Fruit fly (Drosophila melanogaster): ENCODE measurements around the gene CG10405.
A peak's percentile ranks its signal among the peaks of the same experiment; 100 is the strongest.

CG10405 gene

DNA sequence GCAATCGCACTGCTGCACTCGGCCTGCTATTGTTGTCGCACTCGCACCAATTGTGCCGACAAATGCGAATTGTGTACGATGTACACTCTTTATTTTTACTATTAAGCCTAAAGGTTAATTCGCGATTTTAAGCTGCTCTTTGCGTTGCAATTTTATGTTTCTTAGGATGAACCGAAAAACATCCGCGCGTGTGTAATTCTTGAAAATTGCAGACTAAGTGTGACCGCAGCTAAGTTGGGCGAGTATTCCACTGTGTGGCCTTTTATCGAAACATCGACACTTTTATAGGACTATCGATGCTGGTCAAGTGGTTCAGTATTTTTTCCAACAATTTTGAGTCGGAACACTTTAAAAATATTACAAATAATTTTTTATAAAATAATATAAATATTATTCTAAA lies 695 bp upstream of the CG10405 start, which contains the start of gene Pak3 (continued):
- no peak for TF ChIP-seq kah (GFP tag; optimal IDR thresholded peaks at IDR 0.05)
- peak; percentile 36 for TF ChIP-seq CG12391 (tag; optimal IDR thresholded peaks at IDR 0.05)
- TF ChIP-seq Sry-δ (GFP tag; optimal IDR thresholded peaks at IDR 0.05): peak; percentile 37
- TF ChIP-seq Atf3 (GFP tag; optimal IDR thresholded peaks at IDR 0.05): no peak
- peak; percentile 65 for TF ChIP-seq knrl (GFP tag; IDR thresholded peaks at IDR 0.05; ENCODE audit: partially characterized antibody)
- TF ChIP-seq zen2 (GFP tag; IDR thresholded peaks at IDR 0.05; ENCODE audit: partially characterized antibody): peak; percentile 42; the same call in 1 of the 3 replicates
- peak; percentile 32; the same call in 1 of the 2 replicates for TF ChIP-seq CG9932 (GFP tag; IDR thresholded peaks at IDR 0.05)
- TF ChIP-seq Ets97D (GFP tag; optimal IDR thresholded peaks at IDR 0.05): peak; percentile 38
- TF ChIP-seq Dek (tag; optimal IDR thresholded peaks at IDR 0.05): peak; percentile 31
- peak; percentile 68 for TF ChIP-seq Scr (GFP tag; IDR thresholded peaks at IDR 0.05; ENCODE audit: partially characterized antibody)
- peak; percentile 67; the same call in 2 of the 3 replicates for TF ChIP-seq CG7357 (GFP tag; IDR thresholded peaks at IDR 0.05)
- peak; percentile 68; the same call in 2 of the 3 replicates for TF ChIP-seq CG7963 (GFP tag; IDR thresholded peaks at IDR 0.05; ENCODE audit: partially characterized antibody)
- TF ChIP-seq tap (tag; optimal IDR thresholded peaks at IDR 0.05): peak; percentile 16
- TF ChIP-seq E2f2 (GFP tag; IDR thresholded peaks at IDR 0.05): peak; percentile 68
- peak; percentile 53; the same call in 1 of the 3 replicates for TF ChIP-seq CG14860 (GFP tag; IDR thresholded peaks at IDR 0.05; ENCODE audit: partially characterized antibody)
- TF ChIP-seq CG12659 (GFP tag; optimal IDR thresholded peaks at IDR 0.05): peak; percentile 57
- peak; percentile 18 for TF ChIP-seq Blimp-1 (GFP tag; optimal IDR thresholded peaks at IDR 0.05)
- peak; percentile 54 for TF ChIP-seq HLH4C (GFP tag; IDR thresholded peaks at IDR 0.05; ENCODE audit: partially characterized antibody)
- 0 out of 3 replicates have a peak, but pooled peaks have one; percentile 33 for TF ChIP-seq CG34422 (GFP tag; IDR thresholded peaks at IDR 0.05)
- TF ChIP-seq ato (GFP tag; IDR thresholded peaks at IDR 0.05; ENCODE audit: partially characterized antibody): peak; percentile 51; the same call in 1 of the 2 replicates
- peak; percentile 45 for TF ChIP-seq CoRest (tag; optimal IDR thresholded peaks at IDR 0.05)
- TF ChIP-seq gfzf (GFP tag; optimal IDR thresholded peaks at IDR 0.05): peak; percentile 81
- TF ChIP-seq D19A (tag; optimal IDR thresholded peaks at IDR 0.05): peak; percentile 7
- peak; percentile 80 for TF ChIP-seq hbn (GFP tag; IDR thresholded peaks at IDR 0.05; ENCODE audit: partially characterized antibody)
- TF ChIP-seq CG8281 (tag; optimal IDR thresholded peaks at IDR 0.05): no peak
- no peak for TF ChIP-seq dysf (GFP tag; IDR thresholded peaks at IDR 0.05)
- TF ChIP-seq bbx (GFP tag; IDR thresholded peaks at IDR 0.05; ENCODE audit: partially characterized antibody): peak; percentile 82
- TF ChIP-seq inv (GFP tag; IDR thresholded peaks at IDR 0.05; ENCODE audit: partially characterized antibody): peak; percentile 67
- no peak for TF ChIP-seq hth (optimal IDR thresholded peaks at IDR 0.05)
- TF ChIP-seq CG15514 (GFP tag; optimal IDR thresholded peaks at IDR 0.05): peak; percentile 82
- TF ChIP-seq pzg (GFP tag; optimal IDR thresholded peaks at IDR 0.05): peak; percentile 85
- peak in 1 of 2 experiments; percentile 49 for TF ChIP-seq crp (GFP tag; optimal IDR thresholded peaks at IDR 0.05)
- peak; percentile 79 for TF ChIP-seq Med (GFP tag)

DNA sequence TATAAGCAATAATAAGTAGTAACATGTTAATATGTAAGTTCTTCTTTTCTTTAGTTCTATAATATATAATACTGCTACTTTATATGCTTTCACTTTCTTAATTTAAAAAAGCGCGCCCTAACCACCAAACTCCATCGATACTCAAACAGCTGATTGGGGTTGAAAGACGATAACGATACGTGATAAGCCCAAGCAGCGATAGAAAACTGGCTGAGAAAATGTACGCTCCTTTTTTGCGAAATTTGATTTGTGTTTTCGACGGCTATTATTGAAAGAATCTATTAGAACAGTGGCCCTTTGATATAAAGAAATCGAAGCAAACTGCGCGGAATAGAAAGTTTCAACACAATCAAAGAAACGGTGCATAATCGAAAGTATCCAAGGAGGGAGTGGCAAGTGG lies 1.6 kb downstream of the CG10405 start, which contains the start of gene CG14883:
Gene CG14883, plus strand, starts transcription at position 178 of the 400 bp plus-strand sequence.
- TF ChIP-seq amos (GFP tag; IDR thresholded peaks at IDR 0.05; ENCODE audit: partially characterized antibody): peak; percentile 44; the same call in 1 of the 2 replicates
- 0 out of 4 replicates have a peak, but pooled peaks have one; percentile 14 for TF ChIP-seq chinmo (GFP tag; IDR thresholded peaks at IDR 0.05; ENCODE audit: partially characterized antibody)
- TF ChIP-seq sna (GFP tag; IDR thresholded peaks at IDR 0.05; ENCODE audit: partially characterized antibody): peak; percentile 55; the same call in 1 of the 2 replicates
- peak; percentile 54 for TF ChIP-seq MBD-R2 (GFP tag; IDR thresholded peaks at IDR 0.05)
- no peak for TF ChIP-seq CG8478 (optimal IDR thresholded peaks at IDR 0.05)
- no peak for TF ChIP-seq CG11695 (GFP tag; IDR thresholded peaks at IDR 0.05)
- no peak for TF ChIP-seq wor (GFP tag; IDR thresholded peaks at IDR 0.05)
- TF ChIP-seq Sry-δ (GFP tag; optimal IDR thresholded peaks at IDR 0.05): peak; percentile 27
- TF ChIP-seq Bgb (GFP tag; IDR thresholded peaks at IDR 0.05; ENCODE audit: partially characterized antibody): peak; percentile 40; the same call in 1 of the 2 replicates
- TF ChIP-seq Blimp-1 (GFP tag; optimal IDR thresholded peaks at IDR 0.05): peak; percentile 98
- TF ChIP-seq pita (GFP tag; optimal IDR thresholded peaks at IDR 0.05): no peak
- peak; percentile 58 for TF ChIP-seq HLH4C (GFP tag; IDR thresholded peaks at IDR 0.05; ENCODE audit: partially characterized antibody)
- TF ChIP-seq Scr (GFP tag; IDR thresholded peaks at IDR 0.05; ENCODE audit: partially characterized antibody): peak; percentile 53
- peak; percentile 72 for TF ChIP-seq CG34224 (GFP tag; IDR thresholded peaks at IDR 0.05; ENCODE audit: partially characterized antibody)
- peak; percentile 81 for TF ChIP-seq MESR4 (GFP tag; optimal IDR thresholded peaks at IDR 0.05)
- no peak for TF ChIP-seq Awh (GFP tag; IDR thresholded peaks at IDR 0.05)
- no peak for TF ChIP-seq Lhr (GFP tag; optimal IDR thresholded peaks at IDR 0.05)
- peak; percentile 52 for TF ChIP-seq BEAF-32 (GFP tag; optimal IDR thresholded peaks at IDR 0.05)
- TF ChIP-seq CG11504 (tag; optimal IDR thresholded peaks at IDR 0.05): no peak
